Fruit fly (Drosophila melanogaster): ENCODE results near the gene dar1.

dar1 gene

dm6 chr3L:3691639-3692038, 65.5 kb downstream of the dar1 start:
- TF ChIP-seq ey (GFP tag; optimal IDR thresholded peaks at IDR 0.05), result peak; percentile 14
- no peak for TF ChIP-seq sage (GFP tag; optimal IDR thresholded peaks at IDR 0.05)
- no peak for TF ChIP-seq Jra (GFP tag; optimal IDR thresholded peaks at IDR 0.05)
- peak; percentile 28 for TF ChIP-seq Hnf4 (GFP tag; optimal IDR thresholded peaks at IDR 0.05)
- TF ChIP-seq brk (GFP tag; optimal IDR thresholded peaks at IDR 0.05), result no peak
- TF ChIP-seq fru (GFP tag; optimal IDR thresholded peaks at IDR 0.05), result peak; percentile 20
- peak; percentile 7 for TF ChIP-seq psq (GFP tag; optimal IDR thresholded peaks at IDR 0.05)
- TF ChIP-seq woc (GFP tag; optimal IDR thresholded peaks at IDR 0.05), result no peak
- peak; percentile 8 for TF ChIP-seq dsf (GFP tag; optimal IDR thresholded peaks at IDR 0.05; ENCODE audit: borderline replicate concordance)
- TF ChIP-seq usp (GFP tag; optimal IDR thresholded peaks at IDR 0.05), result no peak
- TF ChIP-seq br (GFP tag; optimal IDR thresholded peaks at IDR 0.05), result peak; percentile 64
- no peak for TF ChIP-seq N (GFP tag; optimal IDR thresholded peaks at IDR 0.05)
- no peak for TF ChIP-seq jim (GFP tag; optimal IDR thresholded peaks at IDR 0.05)
- peak; percentile 35 for TF ChIP-seq OdsH (GFP tag; optimal IDR thresholded peaks at IDR 0.05)
- TF ChIP-seq Hr83 (GFP tag; optimal IDR thresholded peaks at IDR 0.05; ENCODE audit: poor library complexity, severe bottlenecking), result peak; percentile 44
- TF ChIP-seq pan (optimal IDR thresholded peaks at IDR 0.05), result no peak
- no peak for TF ChIP-seq dl (GFP tag; optimal IDR thresholded peaks at IDR 0.05; ENCODE audit: insufficient read depth in 1 of 2, partially characterized antibody in 2 of 2)
- TF ChIP-seq Vsx2 (GFP tag; optimal IDR thresholded peaks at IDR 0.05; ENCODE audit: partially characterized antibody), result no peak
- TF ChIP-seq dmrt93B (GFP tag; optimal IDR thresholded peaks at IDR 0.05), result peak; percentile 52
- TF ChIP-seq HLH106 (tag; optimal IDR thresholded peaks at IDR 0.05), result no peak
- peak; percentile 13 for TF ChIP-seq h (GFP tag; optimal IDR thresholded peaks at IDR 0.05)
- TF ChIP-seq Rel (GFP tag; optimal IDR thresholded peaks at IDR 0.05), result no peak
- TF ChIP-seq Rel (tag; optimal IDR thresholded peaks at IDR 0.05), result peak; percentile 21
- peak; percentile 55 for TF ChIP-seq rgr (GFP tag; optimal IDR thresholded peaks at IDR 0.05)
- no peak for TF ChIP-seq CG32264 (GFP tag; optimal IDR thresholded peaks at IDR 0.05)
- peak; percentile 69 for TF ChIP-seq Sp1 (GFP tag; optimal IDR thresholded peaks at IDR 0.05)
- no peak for TF ChIP-seq Abd-B (GFP tag; optimal IDR thresholded peaks at IDR 0.05)
- TF ChIP-seq foxo (GFP tag; optimal IDR thresholded peaks at IDR 0.05), result peak in 1 of 2 experiments; percentile 43
- peak; percentile 57 for TF ChIP-seq CG9705 (GFP tag; optimal IDR thresholded peaks at IDR 0.05)

- peak; percentile 8 for TF ChIP-seq brk (GFP tag; optimal IDR thresholded peaks at IDR 0.05)
- peak; percentile 56 for TF ChIP-seq h (GFP tag; optimal IDR thresholded peaks at IDR 0.05)
- TF ChIP-seq dl (GFP tag; optimal IDR thresholded peaks at IDR 0.05; ENCODE audit: insufficient read depth in 1 of 2, partially characterized antibody in 2 of 2), result no peak
- TF ChIP-seq sage (GFP tag; optimal IDR thresholded peaks at IDR 0.05), result no peak
- TF ChIP-seq woc (GFP tag; optimal IDR thresholded peaks at IDR 0.05), result peak; percentile 36
- peak; percentile 39 for TF ChIP-seq OdsH (GFP tag; optimal IDR thresholded peaks at IDR 0.05)
- TF ChIP-seq dmrt93B (GFP tag; optimal IDR thresholded peaks at IDR 0.05), result peak; percentile 4
- peak; percentile 47 for TF ChIP-seq rgr (GFP tag; optimal IDR thresholded peaks at IDR 0.05)
- no peak for TF ChIP-seq tai (GFP tag; optimal IDR thresholded peaks at IDR 0.05)
- peak; percentile 5 for TF ChIP-seq br (GFP tag; optimal IDR thresholded peaks at IDR 0.05)
- no peak for TF ChIP-seq Mio (GFP tag; optimal IDR thresholded peaks at IDR 0.05)
- TF ChIP-seq ey (GFP tag; optimal IDR thresholded peaks at IDR 0.05), result peak; percentile 47
- peak; percentile 65 for TF ChIP-seq fru (GFP tag; optimal IDR thresholded peaks at IDR 0.05)
- peak; percentile 53 for TF ChIP-seq Sp1 (GFP tag; optimal IDR thresholded peaks at IDR 0.05)
- peak; percentile 60 for TF ChIP-seq HLH106 (tag; optimal IDR thresholded peaks at IDR 0.05)
- TF ChIP-seq psq (GFP tag; optimal IDR thresholded peaks at IDR 0.05), result peak; percentile 16
- TF ChIP-seq sv (GFP tag; optimal IDR thresholded peaks at IDR 0.05), result no peak
- peak in 1 of 2 experiments; percentile 47 for TF ChIP-seq foxo (GFP tag; optimal IDR thresholded peaks at IDR 0.05)
- peak; percentile 9 for TF ChIP-seq Hnf4 (GFP tag; optimal IDR thresholded peaks at IDR 0.05)
Observed at dm6 chr3L:3695379-3695778, 69.2 kb downstream of the dar1 start.

dm6 chr3L:3702033-3702432, 75.9 kb downstream of the dar1 start:
- no peak for TF ChIP-seq Sp1 (GFP tag; optimal IDR thresholded peaks at IDR 0.05)
- TF ChIP-seq h (GFP tag; optimal IDR thresholded peaks at IDR 0.05), result no peak
- no peak for TF ChIP-seq CG9705 (GFP tag; optimal IDR thresholded peaks at IDR 0.05)
- no peak for TF ChIP-seq N (GFP tag; optimal IDR thresholded peaks at IDR 0.05)
- no peak for TF ChIP-seq Rel (GFP tag; optimal IDR thresholded peaks at IDR 0.05)
- no peak for TF ChIP-seq Rel (tag; optimal IDR thresholded peaks at IDR 0.05)
- TF ChIP-seq Myc (optimal IDR thresholded peaks at IDR 0.05), result no peak
- TF ChIP-seq woc (GFP tag; optimal IDR thresholded peaks at IDR 0.05), result no peak
- TF ChIP-seq rgr (GFP tag; optimal IDR thresholded peaks at IDR 0.05), result no peak
- no peak for TF ChIP-seq CrebA (GFP tag; optimal IDR thresholded peaks at IDR 0.05; ENCODE audit: borderline replicate concordance)
- TF ChIP-seq br (GFP tag; optimal IDR thresholded peaks at IDR 0.05), result no peak
- TF ChIP-seq HLH106 (tag; optimal IDR thresholded peaks at IDR 0.05), result no peak
- TF ChIP-seq usp (GFP tag; optimal IDR thresholded peaks at IDR 0.05), result no peak
- no peak for TF ChIP-seq Hr83 (GFP tag; optimal IDR thresholded peaks at IDR 0.05; ENCODE audit: poor library complexity, severe bottlenecking)
- no peak for TF ChIP-seq jim (GFP tag; optimal IDR thresholded peaks at IDR 0.05)
- TF ChIP-seq ey (GFP tag; optimal IDR thresholded peaks at IDR 0.05), result no peak
- no peak for TF ChIP-seq Vsx2 (GFP tag; optimal IDR thresholded peaks at IDR 0.05; ENCODE audit: partially characterized antibody)
- no peak for TF ChIP-seq tai (GFP tag; optimal IDR thresholded peaks at IDR 0.05)
- TF ChIP-seq Mio (GFP tag; optimal IDR thresholded peaks at IDR 0.05), result no peak
